Worm (Caenorhabditis elegans): ENCODE data around the gene irld-57.

The irld-57 gene

DNA sequence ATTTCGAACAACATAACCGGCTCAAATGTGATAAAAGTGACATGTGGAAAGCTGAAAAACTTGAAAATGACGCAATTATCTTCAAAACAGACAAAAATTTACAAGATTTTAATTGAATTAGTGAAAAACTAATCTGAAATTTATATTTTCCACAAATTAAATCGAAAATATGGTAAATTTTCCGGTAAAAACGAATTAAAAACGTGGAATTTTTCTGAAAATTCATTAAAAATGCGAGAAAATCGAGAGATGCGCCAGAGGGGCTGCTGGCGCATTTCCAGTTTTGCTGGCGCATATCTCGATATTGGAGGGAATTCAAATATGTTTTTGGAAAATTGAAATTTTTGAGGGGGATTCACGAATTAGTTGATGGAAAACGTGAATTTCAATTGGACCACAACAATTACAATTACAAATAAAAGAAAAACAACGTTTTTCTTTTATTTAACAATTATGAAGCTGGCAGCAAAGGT lies 39.6 kb upstream of the irld-57 start, which contains the start of the genes haf-3 and F57A10.2 (continued):
- peak; percentile 83 for TF ChIP-seq D2030.7 (GFP tag; IDR thresholded peaks at IDR 0.05)
- TF ChIP-seq pbrm-1 (GFP tag; IDR thresholded peaks at IDR 0.05): peak; percentile 92
- peak; percentile 82 for TF ChIP-seq ekl-4 (GFP tag; IDR thresholded peaks at IDR 0.05)
- no peak for TF ChIP-seq zfh-2 (GFP tag; conservative IDR thresholded peaks at IDR 0.05)
- peak; percentile 93 for TF ChIP-seq lin-40 (tag; optimal IDR thresholded peaks at IDR 0.05)
- no peak for TF ChIP-seq hrde-1 (tag; optimal IDR thresholded peaks at IDR 0.05; ENCODE audit: borderline replicate concordance)
- no peak for TF ChIP-seq fkh-3 (tag; optimal IDR thresholded peaks at IDR 0.05)
- TF ChIP-seq Y56A3A.18 (GFP tag; IDR thresholded peaks at IDR 0.05): peak; percentile 71
- TF ChIP-seq Y67H2A.10 (GFP tag; conservative IDR thresholded peaks at IDR 0.05): no peak
- no peak for TF ChIP-seq egl-18 (GFP tag; IDR thresholded peaks at IDR 0.05)
- TF ChIP-seq atf-7 (tag; optimal IDR thresholded peaks at IDR 0.05): peak; percentile 55
- no peak for TF ChIP-seq mxl-1 (tag; optimal IDR thresholded peaks at IDR 0.05)
- TF ChIP-seq nhr-90 (tag; optimal IDR thresholded peaks at IDR 0.05): no peak
- TF ChIP-seq rcor-1 (GFP tag; IDR thresholded peaks at IDR 0.05): peak; percentile 90
- no peak for TF ChIP-seq nhr-27 (tag; optimal IDR thresholded peaks at IDR 0.05)
- no peak for TF ChIP-seq egl-44 (GFP tag; IDR thresholded peaks at IDR 0.05)
- no peak for TF ChIP-seq ztf-22 (GFP tag; optimal IDR thresholded peaks at IDR 0.05)
- TF ChIP-seq athp-1 (tag; optimal IDR thresholded peaks at IDR 0.05): no peak
- TF ChIP-seq pha-4 (tag; optimal IDR thresholded peaks at IDR 0.05): peak; percentile 86
- TF ChIP-seq bed-2 (GFP tag; IDR thresholded peaks at IDR 0.05): no peak
- peak; percentile 82 for TF ChIP-seq hsf-1 (GFP tag; IDR thresholded peaks at IDR 0.05)
- TF ChIP-seq lin-26 (GFP tag; IDR thresholded peaks at IDR 0.05): no peak
- TF ChIP-seq madf-6 (GFP tag; IDR thresholded peaks at IDR 0.05): peak; percentile 85
- no peak for TF ChIP-seq F55B11.4 (tag; optimal IDR thresholded peaks at IDR 0.05; ENCODE audit: borderline replicate concordance, insufficient read depth)
- no peak for TF ChIP-seq F37B4.10 (GFP tag; IDR thresholded peaks at IDR 0.05)
- TF ChIP-seq nfya-1 (tag; optimal IDR thresholded peaks at IDR 0.05; ENCODE audit: borderline replicate concordance, insufficient read depth): no peak
- no peak for TF ChIP-seq ztf-3 (GFP tag; optimal IDR thresholded peaks at IDR 0.05)
- TF ChIP-seq nhr-80 (tag; optimal IDR thresholded peaks at IDR 0.05): peak; percentile 28
- no peak for TF ChIP-seq F57A8.1 (GFP tag; optimal IDR thresholded peaks at IDR 0.05)
- TF ChIP-seq F23B12.7 (tag; optimal IDR thresholded peaks at IDR 0.05; ENCODE audit: insufficient read depth): peak; percentile 86
- TF ChIP-seq hlh-12 (tag; optimal IDR thresholded peaks at IDR 0.05): no peak
- no peak for TF ChIP-seq rec-8 (tag; optimal IDR thresholded peaks at IDR 0.05)
- TF ChIP-seq sptf-2 (GFP tag; optimal IDR thresholded peaks at IDR 0.05): no peak
- no peak for TF ChIP-seq lag-1 (GFP tag; IDR thresholded peaks at IDR 0.05)
- peak; percentile 75 for TF ChIP-seq ZK185.1 (tag; optimal IDR thresholded peaks at IDR 0.05; ENCODE audit: poor library complexity, severe bottlenecking)
- TF ChIP-seq snpc-3.4 (tag; optimal IDR thresholded peaks at IDR 0.05): peak; percentile 83
- TF ChIP-seq unc-62 (GFP tag; optimal IDR thresholded peaks at IDR 0.05): no peak
- TF ChIP-seq mcd-1 (GFP tag; IDR thresholded peaks at IDR 0.05): peak; percentile 92
- peak; percentile 71 for TF ChIP-seq snpc-1.3 (tag; optimal IDR thresholded peaks at IDR 0.05; ENCODE audit: insufficient read depth)
- no peak for TF ChIP-seq tbx-9 (tag; optimal IDR thresholded peaks at IDR 0.05; ENCODE audit: borderline replicate concordance)
- TF ChIP-seq ceh-91 (GFP tag; IDR thresholded peaks at IDR 0.05): peak; percentile 67
- peak; percentile 86 for TF ChIP-seq B0336.3 (GFP tag; IDR thresholded peaks at IDR 0.05)

Data from whole organism, young adult.